Worm (Caenorhabditis elegans): Measurements from ENCODE around the gene C01G5.5.
"Not testable (repeated sequence)": the region's sequence is repeated elsewhere in the genome, so short reads cannot be mapped to it uniquely, and the experiment has no call there.

The C01G5.5 gene

DNA sequence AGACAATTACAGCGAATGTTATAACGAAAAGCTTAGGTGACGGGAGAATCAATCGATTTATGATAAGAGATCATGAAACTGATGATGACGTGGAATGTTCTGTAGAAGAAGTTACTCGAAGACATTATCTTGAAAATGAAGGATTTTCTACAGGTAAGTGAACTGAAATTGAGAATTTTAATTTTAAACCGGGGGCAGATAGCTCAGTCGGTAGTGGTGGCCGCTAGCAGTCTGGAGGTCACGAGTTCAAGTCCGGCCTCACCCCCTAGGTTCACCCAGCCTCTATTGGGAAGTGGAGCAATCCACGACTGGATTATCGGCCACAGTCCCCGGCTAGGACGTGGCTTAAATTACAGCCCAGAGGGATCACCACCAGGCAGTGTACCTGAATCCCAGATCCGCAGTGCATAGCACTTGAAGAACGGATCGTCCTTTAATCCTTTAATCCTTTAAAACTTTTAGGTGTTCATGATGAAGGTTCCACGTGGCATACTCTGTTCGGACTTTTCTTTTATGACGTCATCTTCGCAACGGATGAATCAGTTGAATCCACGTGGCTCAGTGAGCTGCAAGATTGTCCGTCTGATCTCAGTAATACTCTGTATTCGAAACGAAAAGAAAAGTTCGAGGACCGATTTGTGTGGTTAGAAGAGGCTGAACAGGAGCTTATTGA, 27.1 kb downstream of the C01G5.5 start:
- not testable (repeated sequence) for TF ChIP-seq snpc-4 (GFP tag; optimal IDR thresholded peaks at IDR 0.05); rpc-1 (optimal IDR thresholded peaks at IDR 0.05)
- TF ChIP-seq snpc-4 (tag; optimal IDR thresholded peaks at IDR 0.05): peak in 1 of 4 experiments; percentile 5
- peak; percentile 57 for TF ChIP-seq rpc-1 (tag; optimal IDR thresholded peaks at IDR 0.05)

DNA sequence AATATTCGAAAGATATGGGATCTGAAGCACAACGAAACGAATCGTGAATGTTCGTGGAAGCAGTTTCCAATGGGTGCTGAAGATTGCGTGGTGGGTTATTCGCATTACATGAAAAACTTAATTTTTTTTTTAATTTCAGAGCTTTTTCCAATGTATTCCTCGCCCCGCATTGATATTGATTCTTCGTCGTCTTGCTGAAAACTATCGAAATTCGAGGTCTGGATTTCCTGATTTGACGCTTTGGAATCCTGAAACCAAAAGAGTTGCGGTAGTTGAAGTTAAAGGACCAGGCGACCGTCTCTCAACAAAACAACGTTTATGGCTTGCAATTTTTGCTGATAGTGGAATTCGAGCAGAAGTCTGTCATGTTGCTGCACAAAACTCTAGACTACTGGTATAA, 27.6 kb downstream of the C01G5.5 start:
- TF ChIP-seq ekl-4 (GFP tag; IDR thresholded peaks at IDR 0.05) (no peak; the same call in 1 of the 2 replicates), hmg-1.2 (GFP tag; IDR thresholded peaks at IDR 0.05) (0 out of 2 replicates have a peak, but pooled peaks have one; percentile 12), efl-1 (GFP tag; optimal IDR thresholded peaks at IDR 0.05) (no peak), pbrm-1 (GFP tag; IDR thresholded peaks at IDR 0.05) (no peak), ztf-25 (GFP tag; IDR thresholded peaks at IDR 0.05) (no peak), madf-10 (tag; optimal IDR thresholded peaks at IDR 0.05) (no peak), F52B5.7 (tag; optimal IDR thresholded peaks at IDR 0.05) (no peak), nhr-179 (tag; optimal IDR thresholded peaks at IDR 0.05) (no peak), Y53G8AR.9 (GFP tag; conservative IDR thresholded peaks at IDR 0.05) (0 out of 2 replicates have a peak, but pooled peaks have one; percentile 23), dpff-1 (tag; optimal IDR thresholded peaks at IDR 0.05) (no peak), ztf-3 (GFP tag; optimal IDR thresholded peaks at IDR 0.05) (no peak), rec-8 (tag; optimal IDR thresholded peaks at IDR 0.05) (no peak), lin-40 (tag; optimal IDR thresholded peaks at IDR 0.05) (no peak), ceh-40 (GFP tag; IDR thresholded peaks at IDR 0.05) (no peak), hsf-1 (GFP tag; IDR thresholded peaks at IDR 0.05) (0 out of 2 replicates have a peak, but pooled peaks have one; percentile 10), B0019.2 (GFP tag; conservative IDR thresholded peaks at IDR 0.05) (no peak), rpc-1 (optimal IDR thresholded peaks at IDR 0.05) (no peak), rpc-1 (tag; optimal IDR thresholded peaks at IDR 0.05) (no peak), madf-8 (GFP tag; conservative IDR thresholded peaks at IDR 0.05) (no peak), mel-28 (tag; optimal IDR thresholded peaks at IDR 0.05; ENCODE audit: borderline replicate concordance) (no peak), hmg-20 (GFP tag; IDR thresholded peaks at IDR 0.05) (no peak), ama-1 (optimal IDR thresholded peaks at IDR 0.05) (no peak), ama-1 (GFP tag; optimal IDR thresholded peaks at IDR 0.05) (no peak), aptf-2 (GFP tag; conservative IDR thresholded peaks at IDR 0.05) (no peak), madf-3 (GFP tag; IDR thresholded peaks at IDR 0.05) (no peak), F37B4.10 (GFP tag; IDR thresholded peaks at IDR 0.05) (no peak), madf-6 (GFP tag; IDR thresholded peaks at IDR 0.05) (0 out of 2 replicates have a peak, but pooled peaks have one; percentile 29), attf-5 (GFP tag; optimal IDR thresholded peaks at IDR 0.05) (no peak), fkh-3 (tag; optimal IDR thresholded peaks at IDR 0.05) (no peak), C06A6.2 (GFP tag; conservative IDR thresholded peaks at IDR 0.05) (no peak), nfya-2 (GFP tag; IDR thresholded peaks at IDR 0.05) (no peak), ztf-22 (GFP tag; optimal IDR thresholded peaks at IDR 0.05) (peak; percentile 6), snpc-3.4 (tag; optimal IDR thresholded peaks at IDR 0.05) (no peak), D2030.7 (GFP tag; IDR thresholded peaks at IDR 0.05) (no peak), atf-7 (tag; optimal IDR thresholded peaks at IDR 0.05) (no peak), hlh-26 (GFP tag; conservative IDR thresholded peaks at IDR 0.05) (no peak), K12H6.12 (tag; optimal IDR thresholded peaks at IDR 0.05) (no peak), cebp-2 (GFP tag; IDR thresholded peaks at IDR 0.05) (no peak), K11D2.4 (GFP tag; IDR thresholded peaks at IDR 0.05) (no peak), ceh-100 (GFP tag; IDR thresholded peaks at IDR 0.05) (no peak), cebp-1 (GFP tag; IDR thresholded peaks at IDR 0.05) (no peak), cebp-1 (tag; optimal IDR thresholded peaks at IDR 0.05) (peak; percentile 27), ceh-27 (GFP tag; optimal IDR thresholded peaks at IDR 0.05) (no peak), unc-130 (GFP tag; optimal IDR thresholded peaks at IDR 0.05) (no peak), Y95B8A.8 (GFP tag; IDR thresholded peaks at IDR 0.05) (0 out of 2 replicates have a peak, but pooled peaks have one; percentile 22)

All from whole organism, young adult.